Worm (Caenorhabditis elegans) whole organism, L4/young adult: Measurements from ENCODE around the gene F15E6.5.

Experiments used
- dao-5 ChIP-seq: sonication (generic microtip); optimal IDR thresholded peaks from 2 replicates; lab custom pipeline; 2016; ENCODE audit warnings: missing genotype, missing genetic modification characterization, moderate library complexity, missing compliant biosample characterization
- him-1 ChIP-seq: sonication (generic microtip); optimal IDR thresholded peaks from 2 replicates; lab custom pipeline; 2016; ENCODE audit warnings: missing genotype, missing genetic modification reagents, missing genetic modification characterization, missing compliant biosample characterization

ce11 chrIV:4284989-4285388, 4.4 kb upstream of the F15E6.5 start:
- TF ChIP-seq him-1 (no peak), dao-5 (no peak)
